Fruit fly (Drosophila melanogaster) whole organism, embryonic: ENCODE results near the gene CG46304.

Source experiments
- Aef1 ChIP-seq: fragments of 200-800 bp; sonication (Bioruptor generic); IDR thresholded peaks from 3 replicates; pipeline ENCODE4 v1.3.6; 2022; ENCODE audit warnings: missing biosample characterization, missing genetic modification characterization
- B-H2 ChIP-seq: fragments of 200-800 bp; sonication (Bioruptor generic); optimal IDR thresholded peaks from 2 replicates; lab custom pipeline; 2018; ENCODE audit warnings: missing biosample characterization, mild to moderate bottlenecking, missing genetic modification characterization
- CG1024 ChIP-seq: fragments of 200-800 bp; sonication (Bioruptor generic); IDR thresholded peaks from 2 replicates; pipeline ENCODE4 v1.3.6; 2022; ENCODE audit warnings: missing biosample characterization, missing genetic modification characterization
- CG11456 ChIP-seq: fragments of 200-800 bp; sonication (Bioruptor generic); IDR thresholded peaks from 3 replicates; pipeline ENCODE4 v1.3.6; 2022; ENCODE audit warnings: missing biosample characterization, missing genetic modification characterization
- CG14710 ChIP-seq: fragments of 200-800 bp; sonication (Bioruptor generic); optimal IDR thresholded peaks from 3 replicates; lab custom pipeline; 2019; ENCODE audit warnings: missing biosample characterization, mild to moderate bottlenecking, missing genetic modification characterization, moderate library complexity
- CG15073 ChIP-seq: fragments of 200-800 bp; sonication (Bioruptor generic); optimal IDR thresholded peaks from 2 replicates; lab custom pipeline; 2016; ENCODE audit warnings: missing biosample characterization, missing genetic modification characterization
- CG15514 ChIP-seq: fragments of 200-800 bp; sonication (Bioruptor generic); optimal IDR thresholded peaks from 3 replicates; lab custom pipeline; 2017; ENCODE audit warnings: missing biosample characterization, missing genetic modification characterization, mild to moderate bottlenecking, moderate library complexity, missing genetic modification reagents
- CG15601 ChIP-seq: fragments of 200-800 bp; sonication (Bioruptor generic); optimal IDR thresholded peaks from 3 replicates; lab custom pipeline; 2019; ENCODE audit warnings: missing biosample characterization, mild to moderate bottlenecking, missing genetic modification characterization, moderate library complexity
- CG1603 ChIP-seq: fragments of 200-800 bp; sonication (Bioruptor generic); optimal IDR thresholded peaks from 2 replicates; lab custom pipeline; 2019; ENCODE audit warnings: missing biosample characterization, mild to moderate bottlenecking, missing genetic modification characterization, moderate library complexity
- CG16863 ChIP-seq: fragments of 200-800 bp; sonication (Bioruptor generic); optimal IDR thresholded peaks from 3 replicates; lab custom pipeline; 2016; ENCODE audit warnings: missing biosample characterization, missing genetic modification characterization
- CG17186 ChIP-seq: fragments of 200-800 bp; sonication (Bioruptor generic); optimal IDR thresholded peaks from 3 replicates; lab custom pipeline; 2017; ENCODE audit warnings: missing biosample characterization, missing genetic modification reagents, missing genetic modification characterization
- CG17328 ChIP-seq: fragments of 200-800 bp; sonication (Bioruptor generic); IDR thresholded peaks from 2 replicates; pipeline ENCODE4 v1.3.6; 2022; ENCODE audit warnings: missing biosample characterization, missing genetic modification characterization
- CG17361 ChIP-seq: fragments of 200-800 bp; sonication (Bioruptor generic); IDR thresholded peaks from 3 replicates; pipeline ENCODE4 v1.3.6; 2022; ENCODE audit warnings: missing biosample characterization, missing genetic modification characterization
- CG17568 ChIP-seq: fragments of 200-800 bp; sonication (Bioruptor generic); optimal IDR thresholded peaks from 2 replicates; lab custom pipeline; 2018; ENCODE audit warnings: missing biosample characterization, mild to moderate bottlenecking, missing genetic modification characterization, moderate library complexity
- CG17829 ChIP-seq: fragments of 200-800 bp; optimal IDR thresholded peaks from 2 replicates; lab custom pipeline; 2019; ENCODE audit warnings: missing biosample characterization, mild to moderate bottlenecking, missing genetic modification characterization, moderate library complexity
- CG18619 ChIP-seq: fragments of 200-800 bp; sonication (Bioruptor generic); optimal IDR thresholded peaks from 3 replicates; lab custom pipeline; 2017; ENCODE audit warnings: missing biosample characterization, mild to moderate bottlenecking, missing genetic modification characterization
- CG2202 ChIP-seq: fragments of 200-800 bp; sonication (Bioruptor generic); optimal IDR thresholded peaks from 2 replicates; lab custom pipeline; 2018; ENCODE audit warnings: missing biosample characterization, mild to moderate bottlenecking, missing genetic modification characterization
- CG2889 ChIP-seq: fragments of 200-800 bp; sonication (Bioruptor generic); IDR thresholded peaks from 3 replicates; pipeline ENCODE4 v1.3.6; 2022; ENCODE audit warnings: missing biosample characterization, missing genetic modification characterization
- CG4617 ChIP-seq: fragments of 200-800 bp; sonication (Bioruptor generic); optimal IDR thresholded peaks from 3 replicates; lab custom pipeline; 2016; ENCODE audit warnings: missing biosample characterization, missing genetic modification characterization, borderline replicate concordance
- CG5180 ChIP-seq: fragments of 200-800 bp; sonication (Bioruptor generic); optimal IDR thresholded peaks from 3 replicates; lab custom pipeline; 2017; ENCODE audit warnings: missing biosample characterization, missing genetic modification characterization, mild to moderate bottlenecking, moderate library complexity, missing genetic modification reagents
- CG7357 ChIP-seq: fragments of 200-800 bp; sonication (Bioruptor generic); IDR thresholded peaks from 3 replicates; pipeline ENCODE4 v1.3.6; 2022; ENCODE audit warnings: missing biosample characterization, missing genetic modification characterization
- CG8281 ChIP-seq: fragments of 200-800 bp; sonication (Bioruptor generic); optimal IDR thresholded peaks from 2 replicates; lab custom pipeline; 2018; ENCODE audit warnings: missing biosample characterization, mild to moderate bottlenecking, missing genetic modification characterization, moderate library complexity
- CG8944 ChIP-seq: fragments of 200-800 bp; sonication (Bioruptor generic); optimal IDR thresholded peaks from 3 replicates; lab custom pipeline; 2016; ENCODE audit warnings: missing biosample characterization, missing genetic modification characterization
- CG9727 ChIP-seq: fragments of 200-800 bp; sonication (Bioruptor generic); optimal IDR thresholded peaks from 3 replicates; lab custom pipeline; 2017; ENCODE audit warnings: missing biosample characterization, mild to moderate bottlenecking, missing genetic modification characterization
- Camta ChIP-seq: fragments of 200-800 bp; sonication (Bioruptor generic); optimal IDR thresholded peaks from 2 replicates; lab custom pipeline; 2016; ENCODE audit warnings: missing biosample characterization, missing genetic modification characterization
- D ChIP-seq, 2 experiments: fragments of 200-800 bp in 1 of 2; fragments of >200 bp in 1 of 2; sonication (Bioruptor generic) in 1 of 2; optimal IDR thresholded peaks; 2 replicates in 1 of 2; 3 replicates in 1 of 2; lab custom pipeline; 2017; ENCODE audit warnings: mild to moderate bottlenecking in 1 of 2, missing biosample characterization in 1 of 2, missing genetic modification characterization in 1 of 2, missing genetic modification reagents in 1 of 2
- Dbx ChIP-seq: fragments of 200-800 bp; sonication (Bioruptor generic); IDR thresholded peaks from 3 replicates; pipeline ENCODE4 v1.3.6; 2022; ENCODE audit warnings: missing biosample characterization, missing genetic modification characterization
- Fer3 ChIP-seq: fragments of 200-800 bp; sonication (Bioruptor generic); optimal IDR thresholded peaks from 2 replicates; lab custom pipeline; 2018; ENCODE audit warnings: missing biosample characterization, mild to moderate bottlenecking, missing genetic modification characterization, moderate library complexity
- Hey ChIP-seq: fragments of 200-800 bp; sonication (Bioruptor generic); optimal IDR thresholded peaks from 3 replicates; lab custom pipeline; 2018; ENCODE audit warnings: missing biosample characterization, mild to moderate bottlenecking, missing genetic modification characterization
- Hsf ChIP-seq: fragments of 200-800 bp; sonication (Bioruptor generic); optimal IDR thresholded peaks from 3 replicates; lab custom pipeline; 2016; ENCODE audit warnings: missing biosample characterization, missing genetic modification characterization
- Nf-YA ChIP-seq: fragments of 200-800 bp; sonication (Bioruptor generic); IDR thresholded peaks from 2 replicates; pipeline ENCODE4 v1.3.6; 2022; ENCODE audit warnings: missing biosample characterization, missing genetic modification characterization
- Six4 ChIP-seq: fragments of 200-800 bp; sonication (Bioruptor generic); optimal IDR thresholded peaks from 2 replicates; lab custom pipeline; 2016; ENCODE audit warnings: missing biosample characterization, missing genetic modification characterization
- YL-1 ChIP-seq: fragments of 200-800 bp; sonication (Bioruptor generic); optimal IDR thresholded peaks from 3 replicates; lab custom pipeline; 2017; ENCODE audit warnings: missing biosample characterization, mild to moderate bottlenecking, missing genetic modification characterization
- cas ChIP-seq: fragments of 200-800 bp; sonication (Bioruptor generic); IDR thresholded peaks from 2 replicates; pipeline ENCODE4 v1.3.6; 2022; ENCODE audit warnings: missing biosample characterization, missing genetic modification characterization
- danr ChIP-seq: fragments of 200-800 bp; sonication (Bioruptor generic); IDR thresholded peaks from 2 replicates; pipeline ENCODE4 v1.3.6; 2022; ENCODE audit warnings: missing biosample characterization, missing genetic modification characterization
- dmrt99B ChIP-seq: fragments of 200-800 bp; sonication (Bioruptor generic); optimal IDR thresholded peaks from 2 replicates; lab custom pipeline; 2018; ENCODE audit warnings: missing biosample characterization, mild to moderate bottlenecking, missing genetic modification characterization, moderate library complexity
- fd64A ChIP-seq: fragments of 200-800 bp; sonication (Bioruptor generic); optimal IDR thresholded peaks from 3 replicates; lab custom pipeline; 2018; ENCODE audit warnings: missing biosample characterization, mild to moderate bottlenecking, missing genetic modification characterization
- gcm ChIP-seq: fragments of 200-800 bp; sonication (Bioruptor generic); optimal IDR thresholded peaks from 2 replicates; lab custom pipeline; 2019; ENCODE audit warnings: missing biosample characterization, mild to moderate bottlenecking, missing genetic modification characterization, moderate library complexity
- inv ChIP-seq: fragments of 200-800 bp; sonication (Bioruptor generic); IDR thresholded peaks from 2 replicates; pipeline ENCODE4 v1.3.6; 2022; ENCODE audit warnings: missing biosample characterization, missing genetic modification characterization; ENCODE audit not compliant: partially characterized antibody
- lilli ChIP-seq: fragments of 200-800 bp; sonication (Bioruptor generic); optimal IDR thresholded peaks from 3 replicates; lab custom pipeline; 2016; ENCODE audit warnings: missing biosample characterization, missing genetic modification characterization
- lola ChIP-seq, 3 experiments: fragments of >200 bp in 2 of 3; fragments of 200-800 bp in 1 of 3; sonication (Bioruptor generic) in 1 of 3; optimal IDR thresholded peaks; 2 replicates each; lab custom pipeline; 2017 to 2019; ENCODE audit warnings: missing biosample characterization in 3 of 3, missing genetic modification characterization in 3 of 3, mild to moderate bottlenecking in 1 of 3, moderate library complexity in 1 of 3
- nerfin-1 ChIP-seq: fragments of 200-800 bp; sonication (Bioruptor generic); optimal IDR thresholded peaks from 3 replicates; lab custom pipeline; 2019; ENCODE audit warnings: missing biosample characterization, mild to moderate bottlenecking, missing genetic modification characterization, moderate library complexity
- onecut ChIP-seq: fragments of 200-800 bp; sonication (Bioruptor generic); IDR thresholded peaks from 2 replicates; pipeline ENCODE4 v1.3.6; 2022; ENCODE audit warnings: missing biosample characterization, missing genetic modification characterization
- p53 ChIP-seq: fragments of 200-800 bp; sonication (Bioruptor generic); optimal IDR thresholded peaks from 2 replicates; lab custom pipeline; 2016; ENCODE audit warnings: missing biosample characterization, missing genetic modification characterization
- peb ChIP-seq: fragments of 200-800 bp; sonication (Bioruptor generic); IDR thresholded peaks from 2 replicates; pipeline ENCODE4 v1.3.6; 2022; ENCODE audit warnings: missing biosample characterization, missing genetic modification characterization
- sens-2 ChIP-seq: fragments of 200-800 bp; sonication (Bioruptor generic); IDR thresholded peaks from 2 replicates; pipeline ENCODE4 v1.3.6; 2022; ENCODE audit warnings: missing biosample characterization, missing genetic modification characterization
- sisA ChIP-seq: fragments of 200-800 bp; sonication (Bioruptor generic); IDR thresholded peaks from 2 replicates; pipeline ENCODE4 v1.3.6; 2022; ENCODE audit warnings: missing biosample characterization, missing genetic modification characterization
- so ChIP-seq: fragments of 200-800 bp; sonication (Bioruptor generic); IDR thresholded peaks from 3 replicates; pipeline ENCODE4 v1.3.6; 2022; ENCODE audit warnings: missing biosample characterization, missing genetic modification characterization
- tup ChIP-seq: fragments of 200-800 bp; sonication (Bioruptor generic); optimal IDR thresholded peaks from 2 replicates; lab custom pipeline; 2016; ENCODE audit warnings: missing biosample characterization, mild to moderate bottlenecking, missing genetic modification characterization, moderate library complexity

CG46304 gene

dm6 chr2L:18948065-18948723, 2.1 kb downstream of the CG46304 start (continued):
- no peak for TF ChIP-seq CG4617 (GFP tag; lab: Kevin White, UChicago)
- peak; percentile 71 for TF ChIP-seq CG7357
- no peak for TF ChIP-seq CG16863 (GFP tag; lab: Kevin White, UChicago)
- no peak for TF ChIP-seq CG5180 (GFP tag; lab: Kevin White, UChicago)
- TF ChIP-seq nerfin-1: peak; percentile 52
- TF ChIP-seq CG17328 (GFP tag; lab: Robert Waterston, UW): peak; percentile 50
- TF ChIP-seq lilli (GFP tag; lab: Kevin White, UChicago): peak; percentile 28
- peak in 1 of 3 experiments; percentile 92 for TF ChIP-seq lola (GFP tag; optimal IDR thresholded peaks at IDR 0.05; lab: Kevin White, UChicago)
- peak; percentile 85 for TF ChIP-seq CG2202
- no peak for TF ChIP-seq CG2889 (GFP tag; lab: Robert Waterston, UW)
- peak; percentile 48; the same call in 1 of the 2 replicates for TF ChIP-seq peb (GFP tag; lab: Robert Waterston, UW)
- TF ChIP-seq tup (GFP tag; lab: Kevin White, UChicago): no peak
- TF ChIP-seq CG17829 (tag; lab: Kevin White, UChicago): peak; percentile 81
- TF ChIP-seq Dbx (GFP tag; lab: Robert Waterston, UW): 0 out of 3 replicates have a peak, but pooled peaks have one; percentile 7
- no peak for TF ChIP-seq Nf-YA
- TF ChIP-seq CG15601 (tag; lab: Kevin White, UChicago): peak; percentile 85
- peak; percentile 57 for TF ChIP-seq CG1603
- no peak for TF ChIP-seq cas (GFP tag; lab: Robert Waterston, UW)
- no peak for TF ChIP-seq inv (GFP tag; lab: Robert Waterston, UW)
- peak; percentile 46 for TF ChIP-seq Camta (GFP tag; lab: Kevin White, UChicago)
- TF ChIP-seq YL-1 (GFP tag; lab: Kevin White, UChicago): no peak
- TF ChIP-seq p53: no peak
- TF ChIP-seq CG17186 (GFP tag; lab: Kevin White, UChicago): peak; percentile 17
- TF ChIP-seq dmrt99B (tag; lab: Kevin White, UChicago): peak; percentile 73
- peak; percentile 27 for TF ChIP-seq Fer3 (tag; lab: Kevin White, UChicago)
- no peak for TF ChIP-seq CG11456 (GFP tag; lab: Robert Waterston, UW)
- peak; percentile 64 for TF ChIP-seq Six4 (GFP tag; lab: Kevin White, UChicago)
- TF ChIP-seq gcm (GFP tag; lab: Kevin White, UChicago): peak; percentile 80
- TF ChIP-seq so (GFP tag; lab: Robert Waterston, UW): no peak
- peak; percentile 74 for TF ChIP-seq CG14710 (tag; lab: Kevin White, UChicago)
- no peak for TF ChIP-seq Hey (tag; lab: Kevin White, UChicago)
- peak; percentile 13; the same call in 1 of the 3 replicates for TF ChIP-seq Aef1 (GFP tag; lab: Robert Waterston, UW)
- TF ChIP-seq D (optimal IDR thresholded peaks at IDR 0.05; lab: Kevin White, UChicago): no peak
- peak; percentile 79 for TF ChIP-seq D (GFP tag; optimal IDR thresholded peaks at IDR 0.05; lab: Kevin White, UChicago)
- peak; percentile 43; the same call in 1 of the 2 replicates for TF ChIP-seq danr (GFP tag; lab: Robert Waterston, UW)
- TF ChIP-seq CG15073 (GFP tag; lab: Kevin White, UChicago): peak; percentile 37
- TF ChIP-seq CG8281 (tag; lab: Kevin White, UChicago): peak; percentile 17
- TF ChIP-seq CG8944: no peak
- peak; percentile 68 for TF ChIP-seq Hsf (GFP tag; lab: Kevin White, UChicago)
- TF ChIP-seq CG17361 (GFP tag; lab: Robert Waterston, UW): peak; percentile 82
- TF ChIP-seq sens-2 (GFP tag; lab: Robert Waterston, UW): no peak
- TF ChIP-seq CG1024: no peak
- TF ChIP-seq CG9727: peak; percentile 58
- TF ChIP-seq CG18619 (GFP tag; lab: Kevin White, UChicago): peak; percentile 35
- no peak for TF ChIP-seq CG15514 (GFP tag; lab: Kevin White, UChicago)
- peak; percentile 57 for TF ChIP-seq sisA (GFP tag; lab: Robert Waterston, UW)
- peak; percentile 44; the same call in 1 of the 2 replicates for TF ChIP-seq onecut
- TF ChIP-seq fd64A (GFP tag; lab: Kevin White, UChicago): peak; percentile 2
- TF ChIP-seq B-H2 (GFP tag; lab: Kevin White, UChicago): no peak
- TF ChIP-seq CG17568 (GFP tag; lab: Kevin White, UChicago): peak; percentile 47
